Worm (Caenorhabditis elegans) whole organism, L4 larva: ENCODE data around the gene F28F9.2.

Experiments
- F26F4.8 ChIP-seq: fragments of 200-800 bp; sonication (Bioruptor generic); conservative IDR thresholded peaks from 2 replicates; pipeline ENCODE4 v1.3.6; 2022; ENCODE audit warnings: missing genetic modification characterization, missing compliant biosample characterization
- F44E2.7 ChIP-seq: fragments of 200-800 bp; sonication (Bioruptor generic); IDR thresholded peaks from 2 replicates; pipeline ENCODE4 v2.1.2; 2022; ENCODE audit warnings: missing genetic modification characterization, missing compliant biosample characterization
- T20F7.1 ChIP-seq: fragments of 200-800 bp; sonication (Bioruptor generic); optimal IDR thresholded peaks from 2 replicates; lab custom pipeline; 2018; ENCODE audit warnings: mild to moderate bottlenecking, missing genetic modification characterization, missing compliant biosample characterization
- T26A8.4 ChIP-seq: fragments of 200-800 bp; sonication (Bioruptor generic); IDR thresholded peaks from 2 replicates; pipeline ENCODE4 v1.3.6; 2022; ENCODE audit warnings: missing genetic modification characterization, missing compliant biosample characterization
- Y105C5A.15 ChIP-seq: fragments of 200-800 bp; sonication (Bioruptor generic); IDR thresholded peaks from 2 replicates; pipeline ENCODE4 v1.3.6; 2022; ENCODE audit warnings: missing genetic modification characterization, missing compliant biosample characterization
- Y48G9A.11 ChIP-seq: fragments of 200-800 bp; sonication (Bioruptor generic); IDR thresholded peaks from 2 replicates; pipeline ENCODE4 v1.3.6; 2022; ENCODE audit warnings: missing genetic modification reagents, missing genetic modification characterization, missing compliant biosample characterization
- ZK337.2 ChIP-seq: fragments of 200-800 bp; sonication (Bioruptor generic); IDR thresholded peaks from 2 replicates; pipeline ENCODE4 v1.3.6; 2022; ENCODE audit warnings: missing genetic modification reagents, missing genetic modification characterization, missing compliant biosample characterization
- aha-1 ChIP-seq: fragments of 150-350 bp; peaks from one replicate; lab custom pipeline; 2014; ENCODE audit warnings: missing biosample characterization, missing genetic modification characterization
- aly-2 ChIP-seq: sonication (generic microtip); optimal IDR thresholded peaks from 2 replicates; lab custom pipeline; 2018; ENCODE audit warnings: missing biosample characterization, missing genetic modification characterization
- attf-4 ChIP-seq: sonication (generic microtip); optimal IDR thresholded peaks from 3 replicates; lab custom pipeline; 2017; ENCODE audit warnings: missing biosample characterization, missing genetic modification characterization
- ceh-28 ChIP-seq: fragments of 150-350 bp; optimal IDR thresholded peaks from 2 replicates; lab custom pipeline; 2014; ENCODE audit warnings: missing biosample characterization, missing genetic modification reagents, missing genetic modification characterization
- ceh-62 ChIP-seq: sonication (generic microtip); optimal IDR thresholded peaks from 2 replicates; lab custom pipeline; 2017; ENCODE audit warnings: missing biosample characterization, missing genetic modification characterization
- ceh-82 ChIP-seq: sonication (generic microtip); optimal IDR thresholded peaks from 2 replicates; lab custom pipeline; 2017; ENCODE audit warnings: missing biosample characterization, missing genetic modification characterization
- ctbp-1 ChIP-seq: fragments of 200-800 bp; sonication (Bioruptor generic); IDR thresholded peaks from 2 replicates; pipeline ENCODE4 v1.3.6; 2022; ENCODE audit warnings: missing genetic modification reagents, missing genetic modification characterization, missing compliant biosample characterization
- daf-16 ChIP-seq, 3 experiments: sonication (generic microtip); optimal IDR thresholded peaks; 2 replicates each; lab custom pipeline; 2016 to 2017; ENCODE audit warnings: missing genetic modification characterization in 3 of 3, missing genetic modification reagents in 3 of 3, mild to moderate bottlenecking in 2 of 3, missing compliant biosample characterization in 2 of 3, missing biosample characterization in 1 of 3, moderate library complexity in 1 of 3
- fkh-10 ChIP-seq: fragments of 150-350 bp; optimal IDR thresholded peaks from 2 replicates; lab custom pipeline; 2014; ENCODE audit warnings: missing biosample characterization, missing genetic modification reagents, missing genetic modification characterization
- hmg-1.1 ChIP-seq: fragments of 200-800 bp; sonication (Bioruptor generic); IDR thresholded peaks from 2 replicates; pipeline ENCODE4 v1.3.6; 2022; ENCODE audit warnings: missing genetic modification reagents, missing genetic modification characterization, missing compliant biosample characterization
- lim-7 ChIP-seq: fragments of 200-800 bp; sonication (Bioruptor generic); IDR thresholded peaks from 2 replicates; pipeline ENCODE4 v1.3.6; 2022; ENCODE audit warnings: missing genetic modification characterization, missing compliant biosample characterization
- lin-13 ChIP-seq: fragments of 150-350 bp; optimal IDR thresholded peaks from 2 replicates; lab custom pipeline; 2014; ENCODE audit warnings: missing biosample characterization, missing genetic modification reagents, missing genetic modification characterization
- lsy-2 ChIP-seq, 2 experiments: fragments of 150-350 bp in 1 of 2; sonication (generic microtip) in 1 of 2; optimal IDR thresholded peaks; 2 replicates each; lab custom pipeline; 2014 to 2017; ENCODE audit warnings: missing biosample characterization in 2 of 2, missing genetic modification characterization in 2 of 2
- madf-9 ChIP-seq: fragments of 200-800 bp; sonication (Bioruptor generic); conservative IDR thresholded peaks from 2 replicates; pipeline ENCODE4 v1.3.6; 2022; ENCODE audit warnings: missing genetic modification reagents, missing genetic modification characterization, missing compliant biosample characterization
- mep-1 ChIP-seq: fragments of 150-350 bp; sonication (generic microtip); optimal IDR thresholded peaks from 3 replicates; lab custom pipeline; 2014; ENCODE audit warnings: missing biosample characterization, missing genetic modification characterization
- mxl-2 ChIP-seq: fragments of 200-800 bp; sonication (Bioruptor generic); conservative IDR thresholded peaks from 2 replicates; pipeline ENCODE4 v1.3.6; 2022; ENCODE audit warnings: missing genetic modification reagents, missing genetic modification characterization, missing compliant biosample characterization
- nhr-10 ChIP-seq: fragments of 150-350 bp; optimal IDR thresholded peaks from 2 replicates; lab custom pipeline; 2014; ENCODE audit warnings: missing biosample characterization, missing genetic modification characterization
- nhr-102 ChIP-seq: sonication (generic microtip); optimal IDR thresholded peaks from 2 replicates; lab custom pipeline; 2016; ENCODE audit warnings: mild to moderate bottlenecking, missing genetic modification characterization, moderate library complexity, missing compliant biosample characterization
- nhr-28 ChIP-seq: fragments of 150-350 bp; optimal IDR thresholded peaks from 2 replicates; lab custom pipeline; 2014; ENCODE audit warnings: missing biosample characterization, missing genetic modification characterization
- nhr-48 ChIP-seq: sonication (generic microtip); optimal IDR thresholded peaks from 2 replicates; lab custom pipeline; 2016; ENCODE audit warnings: mild to moderate bottlenecking, missing genetic modification characterization, missing compliant biosample characterization
- pha-4 ChIP-seq, 2 experiments: fragments of 150-350 bp in 1 of 2; fragments of 200-800 bp in 1 of 2; sonication (Bioruptor generic) in 1 of 2; IDR thresholded peaks in 1 of 2; optimal IDR thresholded peaks in 1 of 2; 2 replicates each; pipeline versions ENCODE4 v1.3.6 to Lab custom; 2014 to 2022; ENCODE audit warnings: missing genetic modification characterization in 2 of 2, missing genetic modification reagents in 2 of 2, missing biosample characterization in 1 of 2, missing compliant biosample characterization in 1 of 2
- rbr-2 ChIP-seq: sonication (generic microtip); optimal IDR thresholded peaks from 2 replicates; lab custom pipeline; 2016; ENCODE audit warnings: missing genotype, missing genetic modification characterization, missing compliant biosample characterization
- set-16 ChIP-seq: fragments of 200-800 bp; sonication (Bioruptor generic); IDR thresholded peaks from 2 replicates; pipeline ENCODE4 v1.3.6; 2022; ENCODE audit warnings: missing genetic modification reagents, missing genetic modification characterization, missing compliant biosample characterization
- skn-1 ChIP-seq: fragments of 150-350 bp; optimal IDR thresholded peaks from 2 replicates; lab custom pipeline; 2014; ENCODE audit warnings: missing biosample characterization, missing genetic modification characterization
- snpc-4 ChIP-seq: fragments of 150-350 bp; optimal IDR thresholded peaks from 2 replicates; lab custom pipeline; 2014; ENCODE audit warnings: missing biosample characterization, missing genetic modification characterization
- spr-1 ChIP-seq: sonication (generic microtip); optimal IDR thresholded peaks from 2 replicates; lab custom pipeline; 2016; ENCODE audit warnings: mild to moderate bottlenecking, missing genetic modification characterization, missing compliant biosample characterization
- spr-3 ChIP-seq: fragments of 200-800 bp; sonication (Bioruptor generic); optimal IDR thresholded peaks from 2 replicates; lab custom pipeline; 2018; ENCODE audit warnings: mild to moderate bottlenecking, missing genetic modification characterization, missing compliant biosample characterization
- tag-97 ChIP-seq: fragments of 200-800 bp; sonication (Bioruptor generic); IDR thresholded peaks from 2 replicates; pipeline ENCODE4 v1.3.6; 2022; ENCODE audit warnings: missing genetic modification characterization, missing compliant biosample characterization
- unc-62 ChIP-seq, 3 experiments: fragments of 150-350 bp in 1 of 3; sonication (generic microtip); optimal IDR thresholded peaks in 2 of 3; peaks in 1 of 3; 1 replicate in 1 of 3; 2 replicates in 2 of 3; lab custom pipeline; 2014 to 2017; ENCODE audit warnings: missing biosample characterization in 3 of 3, missing genetic modification characterization in 3 of 3, missing genetic modification reagents in 3 of 3, missing genotype in 1 of 3
- zip-11 ChIP-seq: fragments of 200-800 bp; sonication (Bioruptor generic); IDR thresholded peaks from 2 replicates; pipeline ENCODE4 v1.3.6; 2022; ENCODE audit warnings: missing genetic modification characterization, missing compliant biosample characterization
- zip-2 ChIP-seq: fragments of 150-350 bp; optimal IDR thresholded peaks from 2 replicates; lab custom pipeline; 2014; ENCODE audit warnings: missing biosample characterization, missing genetic modification characterization
- ztf-11 ChIP-seq: fragments of 150-350 bp; optimal IDR thresholded peaks from 2 replicates; lab custom pipeline; 2014; ENCODE audit warnings: missing biosample characterization, missing genetic modification characterization

The F28F9.2 gene

ce11 chrIV:3847489-3847888, 8.0 kb downstream of the F28F9.2 start:
- TF ChIP-seq spr-1 (tag; lab: Kevin White, UChicago), result no peak
- no peak for TF ChIP-seq fkh-10 (GFP tag; lab: Kevin White, UChicago)

ce11 chrIV:3848985-3849384, 9.5 kb downstream of the F28F9.2 start:
- no peak for TF ChIP-seq unc-62 (GFP tag; optimal IDR thresholded peaks at IDR 0.05 in 1 of 2; lab: Kevin White, UChicago)
- TF ChIP-seq unc-62 (tag; optimal IDR thresholded peaks at IDR 0.05; lab: Kevin White, UChicago), result no peak
- no peak for TF ChIP-seq nhr-28 (tag; lab: Kevin White, UChicago)
- TF ChIP-seq nhr-102, result no peak
- no peak for TF ChIP-seq skn-1 (tag; lab: Kevin White, UChicago)
- TF ChIP-seq F44E2.7 (GFP tag; lab: Robert Waterston, UW), result no peak
- TF ChIP-seq T20F7.1 (GFP tag; lab: Kevin White, UChicago), result no peak
- TF ChIP-seq madf-9 (GFP tag; lab: Robert Waterston, UW), result no peak
- no peak for TF ChIP-seq nhr-48 (tag; lab: Kevin White, UChicago)
- TF ChIP-seq mep-1 (tag; lab: Kevin White, UChicago), result no peak
- no peak for TF ChIP-seq lim-7
- TF ChIP-seq rbr-2 (tag; lab: Kevin White, UChicago), result no peak
- no peak for TF ChIP-seq lin-13 (GFP tag; lab: Kevin White, UChicago)
- TF ChIP-seq Y48G9A.11, result no peak
- no peak for TF ChIP-seq hmg-1.1 (GFP tag; lab: Robert Waterston, UW)
- no peak for TF ChIP-seq spr-3 (GFP tag; lab: Kevin White, UChicago)
- no peak for TF ChIP-seq Y105C5A.15
- no peak for TF ChIP-seq F26F4.8
- TF ChIP-seq mxl-2 (GFP tag; lab: Robert Waterston, UW), result no peak
- TF ChIP-seq snpc-4 (tag; lab: Kevin White, UChicago), result no peak
- TF ChIP-seq ztf-11 (tag; lab: Kevin White, UChicago), result no peak

- TF ChIP-seq ZK337.2 (GFP tag; lab: Robert Waterston, UW) (no peak), T26A8.4 (GFP tag; lab: Robert Waterston, UW) (no peak), ctbp-1 (no peak), ztf-11 (tag; lab: Kevin White, UChicago) (no peak), zip-2 (tag; lab: Kevin White, UChicago) (no peak), ceh-82 (tag; lab: Kevin White, UChicago) (no peak), nhr-10 (tag; lab: Kevin White, UChicago) (no peak), set-16 (GFP tag; lab: Robert Waterston, UW) (no peak), ceh-28 (tag; lab: Kevin White, UChicago) (no peak), lsy-2 (tag; optimal IDR thresholded peaks at IDR 0.05; lab: Kevin White, UChicago) (no peak), T20F7.1 (GFP tag; lab: Kevin White, UChicago) (no peak), F26F4.8 (no peak), nhr-48 (tag; lab: Kevin White, UChicago) (no peak)
- TF ChIP-seq, all 104 proteins: peak for 0
Observed at ce11 chrIV:3853557-3853956, 14.0 kb downstream of the F28F9.2 start.

- TF ChIP-seq unc-62 (GFP tag; optimal IDR thresholded peaks at IDR 0.05 in 1 of 2; lab: Kevin White, UChicago) (peak in 1 of 2 experiments; percentile 61), unc-62 (tag; optimal IDR thresholded peaks at IDR 0.05; lab: Kevin White, UChicago) (no peak), attf-4 (tag; lab: Kevin White, UChicago) (no peak), pha-4 (GFP tag; IDR thresholded peaks at IDR 0.05; lab: Robert Waterston, UW) (no peak), pha-4 (tag; optimal IDR thresholded peaks at IDR 0.05; lab: Kevin White, UChicago) (no peak), daf-16 (GFP tag; optimal IDR thresholded peaks at IDR 0.05; lab: Kevin White, UChicago) (no peak), daf-16 (tag; optimal IDR thresholded peaks at IDR 0.05; lab: Kevin White, UChicago) (no peak), nhr-28 (tag; lab: Kevin White, UChicago) (no peak), ceh-62 (tag; lab: Kevin White, UChicago) (no peak), spr-1 (tag; lab: Kevin White, UChicago) (no peak), zip-11 (GFP tag; lab: Robert Waterston, UW) (no peak), aha-1 (tag; lab: Kevin White, UChicago) (peak; percentile 88), aly-2 (tag; lab: Kevin White, UChicago) (no peak), set-16 (GFP tag; lab: Robert Waterston, UW) (peak; percentile 51), tag-97 (no peak), ZK337.2 (GFP tag; lab: Robert Waterston, UW) (no peak)
- TF ChIP-seq, all 104 proteins: peak for 3
Observed at ce11 chrIV:3854606-3855005, 15.1 kb downstream of the F28F9.2 start.
